Worm (Caenorhabditis elegans): ENCODE results near the gene Y59H11AR.3.

The Y59H11AR.3 gene

DNA sequence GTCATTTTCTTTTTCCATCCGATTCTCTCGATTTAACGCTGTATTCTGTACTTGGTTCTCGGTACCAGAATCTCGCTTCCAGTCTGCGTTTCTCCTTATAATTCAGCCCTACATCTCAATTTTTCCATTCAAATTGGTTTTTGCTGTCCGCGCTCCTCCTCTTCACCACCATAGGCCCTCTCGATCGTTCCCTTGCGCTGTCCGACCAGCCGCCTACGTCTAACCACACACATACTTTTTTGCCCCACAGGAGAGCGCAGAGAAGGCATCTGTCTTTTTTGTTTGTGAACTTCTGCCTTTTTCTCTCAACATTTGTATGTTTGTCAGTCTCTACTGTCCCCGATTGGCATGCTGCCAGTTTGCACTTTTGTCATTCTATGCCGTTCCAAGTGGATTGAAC, 32.1 kb upstream of the Y59H11AR.3 start, which contains the start of gene F42A9.11 (continued):
- TF ChIP-seq lin-35 (GFP tag; optimal IDR thresholded peaks at IDR 0.05) (no peak), zim-3 (tag; optimal IDR thresholded peaks at IDR 0.05) (peak; percentile 12)

DNA sequence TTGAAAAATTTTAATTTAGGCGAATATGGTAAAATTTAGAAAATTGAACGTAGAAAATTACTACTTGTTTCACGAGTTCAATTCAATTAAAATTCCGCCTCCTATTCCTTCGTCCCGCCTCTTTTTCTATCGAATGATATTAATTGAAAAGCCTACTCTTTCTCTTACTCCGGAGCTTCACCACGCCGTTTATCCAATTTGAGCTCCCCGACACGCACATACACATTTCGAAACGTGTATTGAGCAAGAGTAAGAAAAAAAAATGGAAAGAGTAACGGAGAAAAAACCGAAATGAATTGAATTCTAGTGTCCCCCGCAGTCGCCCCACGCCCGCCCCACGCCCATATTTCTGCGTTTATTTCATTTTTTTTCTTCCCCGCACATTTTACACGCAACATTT, 31.1 kb upstream of the Y59H11AR.3 start:
- TF ChIP-seq ekl-4 (GFP tag; IDR thresholded peaks at IDR 0.05) = 0 out of 2 replicates have a peak, but pooled peaks have one; percentile 25
- no peak for TF ChIP-seq F49E8.2 (tag; optimal IDR thresholded peaks at IDR 0.05; ENCODE audit: insufficient read depth)
- TF ChIP-seq pbrm-1 (GFP tag; IDR thresholded peaks at IDR 0.05) = 0 out of 2 replicates have a peak, but pooled peaks have one; percentile 52
- TF ChIP-seq let-526 (GFP tag; IDR thresholded peaks at IDR 0.05) = 0 out of 2 replicates have a peak, but pooled peaks have one; percentile 7
- TF ChIP-seq cebp-1 (GFP tag; IDR thresholded peaks at IDR 0.05) = no peak
- TF ChIP-seq cebp-1 (tag; optimal IDR thresholded peaks at IDR 0.05) = peak; percentile 18
- no peak for TF ChIP-seq F37B4.10 (GFP tag; IDR thresholded peaks at IDR 0.05)

DNA sequence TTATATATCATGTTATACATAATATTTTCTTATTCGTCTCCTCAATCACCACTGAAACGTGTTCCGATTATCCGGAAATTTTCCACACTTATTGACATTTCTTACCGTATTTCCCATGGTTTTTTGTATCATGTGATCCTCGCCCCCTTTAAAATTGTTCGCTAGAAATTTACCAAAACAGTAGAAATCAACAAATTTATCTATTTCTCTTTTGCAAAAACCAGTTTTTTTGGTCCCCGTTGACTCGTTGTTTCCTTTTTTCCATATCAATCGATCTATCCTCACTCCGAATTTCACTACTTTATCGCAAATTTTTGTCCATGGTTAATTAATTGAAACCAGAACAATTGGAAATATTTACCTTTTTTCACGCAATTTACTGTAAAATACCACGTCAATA, 30.5 kb upstream of the Y59H11AR.3 start:
- TF ChIP-seq efl-1 (GFP tag; optimal IDR thresholded peaks at IDR 0.05) (no peak), ets-4 (GFP tag; optimal IDR thresholded peaks at IDR 0.05) (no peak), snpc-3.4 (tag; optimal IDR thresholded peaks at IDR 0.05) (no peak), lsl-1 (GFP tag; optimal IDR thresholded peaks at IDR 0.05) (no peak), T26A5.8 (tag; optimal IDR thresholded peaks at IDR 0.05) (no peak), ccch-3 (GFP tag; optimal IDR thresholded peaks at IDR 0.05) (no peak), sea-2 (GFP tag; IDR thresholded peaks at IDR 0.05) (no peak), die-1 (tag; optimal IDR thresholded peaks at IDR 0.05) (no peak), aptf-2 (GFP tag; conservative IDR thresholded peaks at IDR 0.05) (no peak)

DNA sequence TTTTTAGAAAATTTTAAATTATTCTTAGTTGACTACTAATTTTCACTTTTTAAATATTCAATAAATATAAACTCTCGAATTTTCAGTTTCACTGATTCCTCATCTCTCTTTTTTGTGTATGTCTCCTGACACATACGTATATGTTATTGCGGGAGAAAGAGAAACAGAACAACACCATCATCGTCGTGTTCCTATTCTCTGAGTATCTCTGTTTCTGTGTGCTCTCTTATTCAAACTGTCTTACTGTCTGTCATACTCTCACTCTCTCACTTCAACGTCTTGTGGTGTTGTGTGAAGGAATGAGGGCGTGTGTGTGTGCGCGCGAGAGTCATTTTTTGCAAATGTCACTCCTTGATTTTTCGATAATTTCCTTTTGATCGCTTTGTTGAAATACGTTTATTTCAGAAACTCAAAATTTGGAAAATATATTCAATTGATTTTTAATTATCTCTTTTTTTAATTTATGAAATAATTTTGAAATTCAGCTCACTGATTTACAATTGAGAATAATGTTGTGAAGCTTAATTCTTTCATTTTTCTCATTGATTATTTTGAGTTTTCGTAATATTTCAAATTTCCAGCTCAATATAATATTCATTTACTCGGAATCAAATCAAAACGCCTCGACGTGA, 25.0 kb upstream of the Y59H11AR.3 start, which contains the start of gene lin-49:
lin-49 (plus strand) TSS at position 582 of the 632 bp plus-strand sequence.
- TF ChIP-seq attf-5 (GFP tag; optimal IDR thresholded peaks at IDR 0.05) = peak; percentile 85
- no peak for TF ChIP-seq B0261.1 (tag; optimal IDR thresholded peaks at IDR 0.05)
- TF ChIP-seq madf-10 (tag; optimal IDR thresholded peaks at IDR 0.05) = peak; percentile 39
- TF ChIP-seq B0336.3 (GFP tag; IDR thresholded peaks at IDR 0.05) = peak; percentile 43; the same call in 1 of the 2 replicates
- TF ChIP-seq ceh-91 (GFP tag; IDR thresholded peaks at IDR 0.05) = no peak
- TF ChIP-seq ceh-27 (GFP tag; optimal IDR thresholded peaks at IDR 0.05) = peak; percentile 66
- TF ChIP-seq snpc-4 (GFP tag; optimal IDR thresholded peaks at IDR 0.05) = no peak
- TF ChIP-seq snpc-4 (tag; optimal IDR thresholded peaks at IDR 0.05) = peak in 1 of 4 experiments; percentile 23
- TF ChIP-seq nhr-120 (GFP tag; IDR thresholded peaks at IDR 0.05) = no peak
- peak; percentile 72; the same call in 1 of the 2 replicates for TF ChIP-seq lin-26 (GFP tag; IDR thresholded peaks at IDR 0.05)
- 0 out of 2 replicates have a peak, but pooled peaks have one; percentile 16 for TF ChIP-seq madf-6 (GFP tag; IDR thresholded peaks at IDR 0.05)
- 0 out of 2 replicates have a peak, but pooled peaks have one; percentile 53 for TF ChIP-seq nfyb-1 (GFP tag; IDR thresholded peaks at IDR 0.05)
- no peak for TF ChIP-seq T26A5.8 (tag; optimal IDR thresholded peaks at IDR 0.05)
- TF ChIP-seq let-607 (tag; optimal IDR thresholded peaks at IDR 0.05) = peak in 1 of 2 experiments; percentile 14
- no peak for TF ChIP-seq repo-1 (tag; optimal IDR thresholded peaks at IDR 0.05)
- peak; percentile 60; the same call in 1 of the 2 replicates for TF ChIP-seq dox-1 (GFP tag; IDR thresholded peaks at IDR 0.05)
- no peak for TF ChIP-seq ztf-3 (GFP tag; optimal IDR thresholded peaks at IDR 0.05)
- TF ChIP-seq cebp-1 (GFP tag; IDR thresholded peaks at IDR 0.05) = no peak
- peak; percentile 60 for TF ChIP-seq cebp-1 (tag; optimal IDR thresholded peaks at IDR 0.05)
- TF ChIP-seq sea-2 (GFP tag; IDR thresholded peaks at IDR 0.05) = no peak
- TF ChIP-seq F57A8.1 (GFP tag; optimal IDR thresholded peaks at IDR 0.05) = no peak
- TF ChIP-seq let-526 (GFP tag; IDR thresholded peaks at IDR 0.05) = no peak
- TF ChIP-seq nhr-80 (tag; optimal IDR thresholded peaks at IDR 0.05) = peak; percentile 75
- no peak for TF ChIP-seq attf-6 (GFP tag; IDR thresholded peaks at IDR 0.05)
- TF ChIP-seq ceh-40 (GFP tag; IDR thresholded peaks at IDR 0.05) = no peak
- no peak for TF ChIP-seq Y56A3A.18 (GFP tag; IDR thresholded peaks at IDR 0.05)
- peak; percentile 38 for TF ChIP-seq ztf-26 (tag; optimal IDR thresholded peaks at IDR 0.05)
- TF ChIP-seq F52B5.7 (tag; optimal IDR thresholded peaks at IDR 0.05) = no peak
- no peak for TF ChIP-seq bed-2 (GFP tag; IDR thresholded peaks at IDR 0.05)
- no peak for TF ChIP-seq chd-7 (tag; optimal IDR thresholded peaks at IDR 0.05)
